Worm (Caenorhabditis elegans) whole organism, L4/young adult: ENCODE data around the gene F43C1.7.

Experiments
- W03F9.2 ChIP-seq: fragments of 150-350 bp; optimal IDR thresholded peaks from 2 replicates; lab custom pipeline; 2014; ENCODE audit warnings: missing biosample characterization, missing genetic modification characterization
- dao-5 ChIP-seq: sonication (generic microtip); optimal IDR thresholded peaks from 2 replicates; lab custom pipeline; 2016; ENCODE audit warnings: missing genotype, missing genetic modification characterization, moderate library complexity, missing compliant biosample characterization
- him-1 ChIP-seq: sonication (generic microtip); optimal IDR thresholded peaks from 2 replicates; lab custom pipeline; 2016; ENCODE audit warnings: missing genotype, missing genetic modification reagents, missing genetic modification characterization, missing compliant biosample characterization

- TF ChIP-seq dao-5 (tag; lab: Kevin White, UChicago) (no peak), him-1 (tag; lab: Kevin White, UChicago) (no peak), W03F9.2 (tag; lab: Kevin White, UChicago) (no peak)
Measured at ce11 chrIII:4247571-4247970, 5.2 kb upstream of the F43C1.7 start, which contains the start of gene Y44F5A.1.
